Worm (Caenorhabditis elegans) whole organism, L4 larva: ENCODE data around the gene Y57G11C.23.

Experiments
- spr-1 ChIP-seq: sonication (generic microtip); optimal IDR thresholded peaks from 2 replicates; lab custom pipeline; 2016; ENCODE audit warnings: mild to moderate bottlenecking, missing genetic modification characterization, missing compliant biosample characterization
- unc-62 ChIP-seq, 3 experiments: fragments of 150-350 bp in 1 of 3; sonication (generic microtip); optimal IDR thresholded peaks in 2 of 3; peaks in 1 of 3; 1 replicate in 1 of 3; 2 replicates in 2 of 3; lab custom pipeline; 2014 to 2017; ENCODE audit warnings: missing biosample characterization in 3 of 3, missing genetic modification characterization in 3 of 3, missing genetic modification reagents in 3 of 3, missing genotype in 1 of 3
- ztf-11 ChIP-seq: fragments of 150-350 bp; optimal IDR thresholded peaks from 2 replicates; lab custom pipeline; 2014; ENCODE audit warnings: missing biosample characterization, missing genetic modification characterization

ce11 chrIV:14824878-14825352 is 36.7 kb downstream of the Y57G11C.23 start, which contains the start of gene sec-61.A:
- TF ChIP-seq unc-62 (GFP tag; optimal IDR thresholded peaks at IDR 0.05 in 1 of 2; lab: Kevin White, UChicago) (peak in 1 of 2 experiments; percentile 77), unc-62 (tag; optimal IDR thresholded peaks at IDR 0.05; lab: Kevin White, UChicago) (no peak), spr-1 (tag; lab: Kevin White, UChicago) (peak; percentile 49), ztf-11 (tag; lab: Kevin White, UChicago) (no peak)
